Worm (Caenorhabditis elegans) whole organism, L4 larva: ENCODE results near the gene dnc-2.

Experiments
- F49E8.2 ChIP-seq: sonication (generic microtip); optimal IDR thresholded peaks from 2 replicates; lab custom pipeline; 2016; ENCODE audit warnings: missing compliant biosample characterization, mild to moderate bottlenecking, missing genetic modification characterization, borderline replicate concordance
- R02D3.7 ChIP-seq: fragments of 150-350 bp; sonication (generic microtip); optimal IDR thresholded peaks from 3 replicates; lab custom pipeline; 2014; ENCODE audit warnings: missing biosample characterization, missing genetic modification characterization
- T26A8.4 ChIP-seq: fragments of 200-800 bp; sonication (Bioruptor generic); IDR thresholded peaks from 2 replicates; pipeline ENCODE4 v1.3.6; 2022; ENCODE audit warnings: missing genetic modification characterization, missing compliant biosample characterization
- Y105C5A.15 ChIP-seq: fragments of 200-800 bp; sonication (Bioruptor generic); IDR thresholded peaks from 2 replicates; pipeline ENCODE4 v1.3.6; 2022; ENCODE audit warnings: missing genetic modification characterization, missing compliant biosample characterization
- aha-1 ChIP-seq: fragments of 150-350 bp; peaks from one replicate; lab custom pipeline; 2014; ENCODE audit warnings: missing biosample characterization, missing genetic modification characterization
- ama-1 ChIP-seq: fragments of 150-350 bp; optimal IDR thresholded peaks from 2 replicates; lab custom pipeline; 2014; ENCODE audit warnings: inconsistent platforms, mixed read lengths
- arid-1 ChIP-seq: fragments of 200-800 bp; sonication (Bioruptor generic); conservative IDR thresholded peaks from 2 replicates; pipeline ENCODE4 v1.3.6; 2022; ENCODE audit warnings: missing genetic modification reagents, missing genetic modification characterization, missing compliant biosample characterization
- ceh-28 ChIP-seq: fragments of 150-350 bp; optimal IDR thresholded peaks from 2 replicates; lab custom pipeline; 2014; ENCODE audit warnings: missing biosample characterization, missing genetic modification reagents, missing genetic modification characterization
- ceh-82 ChIP-seq: sonication (generic microtip); optimal IDR thresholded peaks from 2 replicates; lab custom pipeline; 2017; ENCODE audit warnings: missing biosample characterization, missing genetic modification characterization
- cey-2 ChIP-seq: sonication (generic microtip); optimal IDR thresholded peaks from 3 replicates; lab custom pipeline; 2017; ENCODE audit warnings: missing genetic modification characterization, mild to moderate bottlenecking, missing compliant biosample characterization, antibody characterized with exemption, borderline replicate concordance; ENCODE audit not compliant: insufficient read depth
- ctbp-1 ChIP-seq: fragments of 200-800 bp; sonication (Bioruptor generic); IDR thresholded peaks from 2 replicates; pipeline ENCODE4 v1.3.6; 2022; ENCODE audit warnings: missing genetic modification reagents, missing genetic modification characterization, missing compliant biosample characterization
- daf-19 ChIP-seq: fragments of 200-800 bp; sonication (Bioruptor generic); conservative IDR thresholded peaks from 2 replicates; pipeline ENCODE4 v1.3.6; 2022; ENCODE audit warnings: missing genetic modification characterization, missing compliant biosample characterization
- dmd-6 ChIP-seq: fragments of 200-800 bp; sonication (Bioruptor generic); IDR thresholded peaks from 2 replicates; pipeline ENCODE4 v1.3.6; 2022; ENCODE audit warnings: missing genetic modification reagents, missing genetic modification characterization, missing compliant biosample characterization
- dpl-1 ChIP-seq: fragments of 150-350 bp; optimal IDR thresholded peaks from 2 replicates; lab custom pipeline; 2014; ENCODE audit warnings: missing biosample characterization, missing genetic modification reagents, missing genetic modification characterization
- dve-1 ChIP-seq: sonication (generic microtip); optimal IDR thresholded peaks from 2 replicates; lab custom pipeline; 2017; ENCODE audit warnings: antibody characterized with exemption, mild to moderate bottlenecking, missing genetic modification characterization, missing compliant biosample characterization; ENCODE audit not compliant: insufficient read depth
- fkh-10 ChIP-seq: fragments of 150-350 bp; optimal IDR thresholded peaks from 2 replicates; lab custom pipeline; 2014; ENCODE audit warnings: missing biosample characterization, missing genetic modification reagents, missing genetic modification characterization
- hif-1 ChIP-seq, 2 experiments: sonication (generic microtip); optimal IDR thresholded peaks; 2 replicates each; lab custom pipeline; 2016 to 2017; ENCODE audit warnings: missing compliant biosample characterization in 2 of 2, missing genetic modification characterization in 2 of 2, missing genetic modification reagents in 2 of 2, missing genotype in 2 of 2, mild to moderate bottlenecking in 1 of 2
- hlh-11 ChIP-seq: fragments of 200-800 bp; sonication (Bioruptor generic); optimal IDR thresholded peaks from 2 replicates; lab custom pipeline; 2018; ENCODE audit warnings: mild to moderate bottlenecking, missing genetic modification characterization, missing compliant biosample characterization
- hmg-1.1 ChIP-seq: fragments of 200-800 bp; sonication (Bioruptor generic); IDR thresholded peaks from 2 replicates; pipeline ENCODE4 v1.3.6; 2022; ENCODE audit warnings: missing genetic modification reagents, missing genetic modification characterization, missing compliant biosample characterization
- lim-7 ChIP-seq: fragments of 200-800 bp; sonication (Bioruptor generic); IDR thresholded peaks from 2 replicates; pipeline ENCODE4 v1.3.6; 2022; ENCODE audit warnings: missing genetic modification characterization, missing compliant biosample characterization
- lin-1 ChIP-seq: fragments of 200-800 bp; sonication (Bioruptor generic); IDR thresholded peaks from 2 replicates; pipeline ENCODE4 v1.3.6; 2022; ENCODE audit warnings: missing genetic modification reagents, missing genetic modification characterization, missing compliant biosample characterization
- lin-13 ChIP-seq: fragments of 150-350 bp; optimal IDR thresholded peaks from 2 replicates; lab custom pipeline; 2014; ENCODE audit warnings: missing biosample characterization, missing genetic modification reagents, missing genetic modification characterization
- lin-29 ChIP-seq: fragments of 200-800 bp; sonication (Bioruptor generic); IDR thresholded peaks from 2 replicates; pipeline ENCODE4 v1.3.6; 2022; ENCODE audit warnings: missing genetic modification reagents, missing genetic modification characterization, missing compliant biosample characterization
- lin-39 ChIP-seq: fragments of 150-350 bp; optimal IDR thresholded peaks from 2 replicates; lab custom pipeline; 2014; ENCODE audit warnings: missing biosample characterization, missing genetic modification reagents, missing genetic modification characterization
- lsy-2 ChIP-seq, 2 experiments: fragments of 150-350 bp in 1 of 2; sonication (generic microtip) in 1 of 2; optimal IDR thresholded peaks; 2 replicates each; lab custom pipeline; 2014 to 2017; ENCODE audit warnings: missing biosample characterization in 2 of 2, missing genetic modification characterization in 2 of 2
- mdl-1 ChIP-seq, 2 experiments: fragments of 150-350 bp in 1 of 2; sonication (generic microtip) in 1 of 2; optimal IDR thresholded peaks; 2 replicates each; lab custom pipeline; 2014 to 2017; ENCODE audit warnings: missing biosample characterization in 2 of 2, missing genetic modification characterization in 2 of 2
- mep-1 ChIP-seq: fragments of 150-350 bp; sonication (generic microtip); optimal IDR thresholded peaks from 3 replicates; lab custom pipeline; 2014; ENCODE audit warnings: missing biosample characterization, missing genetic modification characterization
- mes-2 ChIP-seq: sonication (generic microtip); optimal IDR thresholded peaks from 2 replicates; lab custom pipeline; 2016; ENCODE audit warnings: missing genotype, mild to moderate bottlenecking, missing genetic modification characterization, missing compliant biosample characterization; ENCODE audit not compliant: poor library complexity, severe bottlenecking
- mxl-3 ChIP-seq: fragments of 200-800 bp; sonication (Bioruptor generic); optimal IDR thresholded peaks from 2 replicates; lab custom pipeline; 2018; ENCODE audit warnings: mild to moderate bottlenecking, missing genetic modification characterization, missing compliant biosample characterization
- nhr-10 ChIP-seq: fragments of 150-350 bp; optimal IDR thresholded peaks from 2 replicates; lab custom pipeline; 2014; ENCODE audit warnings: missing biosample characterization, missing genetic modification characterization
- nhr-102 ChIP-seq: sonication (generic microtip); optimal IDR thresholded peaks from 2 replicates; lab custom pipeline; 2016; ENCODE audit warnings: mild to moderate bottlenecking, missing genetic modification characterization, moderate library complexity, missing compliant biosample characterization
- nhr-11 ChIP-seq: fragments of 150-350 bp; optimal IDR thresholded peaks from 2 replicates; lab custom pipeline; 2014; ENCODE audit warnings: missing biosample characterization, missing genetic modification characterization
- nhr-25 ChIP-seq: sonication (generic microtip); optimal IDR thresholded peaks from 2 replicates; lab custom pipeline; 2017; ENCODE audit warnings: missing genetic modification characterization, mild to moderate bottlenecking, missing compliant biosample characterization, antibody characterized with exemption, moderate library complexity, borderline replicate concordance; ENCODE audit not compliant: insufficient read depth
- nhr-6 ChIP-seq: fragments of 150-350 bp; optimal IDR thresholded peaks from 2 replicates; lab custom pipeline; 2014; ENCODE audit warnings: missing biosample characterization, missing genetic modification characterization
- nhr-77 ChIP-seq: fragments of 150-350 bp; optimal IDR thresholded peaks from 2 replicates; lab custom pipeline; 2014; ENCODE audit warnings: missing biosample characterization, missing genetic modification characterization
- pqm-1 ChIP-seq: sonication (generic microtip); optimal IDR thresholded peaks from 2 replicates; lab custom pipeline; 2017; ENCODE audit warnings: missing biosample characterization, missing genetic modification characterization
- rbr-2 ChIP-seq: sonication (generic microtip); optimal IDR thresholded peaks from 2 replicates; lab custom pipeline; 2016; ENCODE audit warnings: missing genotype, missing genetic modification characterization, missing compliant biosample characterization
- saeg-2 ChIP-seq: fragments of 200-800 bp; sonication (Bioruptor generic); IDR thresholded peaks from 2 replicates; pipeline ENCODE4 v1.3.6; 2022; ENCODE audit warnings: missing genetic modification reagents, missing genetic modification characterization, missing compliant biosample characterization
- skn-1 ChIP-seq: fragments of 150-350 bp; optimal IDR thresholded peaks from 2 replicates; lab custom pipeline; 2014; ENCODE audit warnings: missing biosample characterization, missing genetic modification characterization
- snpc-1.2 ChIP-seq: fragments of 200-800 bp; sonication (Bioruptor generic); IDR thresholded peaks from 2 replicates; pipeline ENCODE4 v1.3.6; 2022; ENCODE audit warnings: missing genetic modification reagents, missing genetic modification characterization, missing compliant biosample characterization
- spr-1 ChIP-seq: sonication (generic microtip); optimal IDR thresholded peaks from 2 replicates; lab custom pipeline; 2016; ENCODE audit warnings: mild to moderate bottlenecking, missing genetic modification characterization, missing compliant biosample characterization
- tra-1 ChIP-seq: fragments of 200-800 bp; sonication (Bioruptor generic); IDR thresholded peaks from 2 replicates; pipeline ENCODE4 v1.3.6; 2022; ENCODE audit warnings: missing genetic modification reagents, missing genetic modification characterization, missing compliant biosample characterization
- unc-62 ChIP-seq, 3 experiments: fragments of 150-350 bp in 1 of 3; sonication (generic microtip); optimal IDR thresholded peaks in 2 of 3; peaks in 1 of 3; 1 replicate in 1 of 3; 2 replicates in 2 of 3; lab custom pipeline; 2014 to 2017; ENCODE audit warnings: missing biosample characterization in 3 of 3, missing genetic modification characterization in 3 of 3, missing genetic modification reagents in 3 of 3, missing genotype in 1 of 3
- zfp-3 ChIP-seq: fragments of 200-800 bp; sonication (Bioruptor generic); conservative IDR thresholded peaks from 2 replicates; pipeline ENCODE4 v1.3.6; 2022; ENCODE audit warnings: missing genetic modification reagents, missing genetic modification characterization, missing compliant biosample characterization
- zip-2 ChIP-seq: fragments of 150-350 bp; optimal IDR thresholded peaks from 2 replicates; lab custom pipeline; 2014; ENCODE audit warnings: missing biosample characterization, missing genetic modification characterization
- ztf-7 ChIP-seq: fragments of 150-350 bp; optimal IDR thresholded peaks from 2 replicates; lab custom pipeline; 2014; ENCODE audit warnings: missing biosample characterization, missing genetic modification characterization

The dnc-2 gene

DNA sequence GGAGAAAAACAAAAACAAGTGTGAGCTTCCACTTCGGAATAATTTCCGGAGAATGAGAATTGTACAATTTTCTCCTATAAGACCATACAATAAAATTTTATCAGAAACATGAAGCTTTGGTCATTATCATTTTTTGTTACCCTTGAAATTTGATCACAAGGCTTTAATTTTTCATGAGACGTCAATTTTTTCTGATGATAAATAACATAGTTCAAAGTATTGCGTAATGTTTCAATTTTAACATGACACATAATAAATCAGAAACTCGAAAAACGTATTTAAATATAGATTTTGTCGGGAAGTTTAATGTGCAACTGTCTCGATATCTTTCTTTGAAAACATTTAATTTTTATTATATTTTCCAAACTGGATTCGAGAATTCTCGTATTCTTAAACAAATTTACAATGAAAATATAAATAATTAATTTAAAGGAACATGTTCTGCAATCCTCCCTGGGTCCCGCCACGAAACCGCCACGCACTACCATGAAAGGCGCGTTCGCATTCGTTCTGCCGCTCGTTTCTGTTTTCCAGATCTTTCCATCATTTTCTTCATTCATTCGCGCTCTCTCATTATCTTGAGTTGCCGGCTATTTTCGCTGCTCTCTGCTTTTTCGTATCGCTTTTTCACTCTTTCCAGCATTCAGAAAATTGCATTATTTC is 13.4 kb upstream of the dnc-2 start (continued):
- no peak for TF ChIP-seq fkh-10 (GFP tag; lab: Kevin White, UChicago)
- TF ChIP-seq rbr-2 (tag; lab: Kevin White, UChicago) = no peak
- TF ChIP-seq daf-19 = no peak
- TF ChIP-seq dmd-6 = 0 out of 2 replicates have a peak, but pooled peaks have one; percentile 33
- no peak for TF ChIP-seq F49E8.2
- no peak for TF ChIP-seq ceh-82

ce11 chrIII:5938013-5938412 is 12.5 kb upstream of the dnc-2 start:
- peak; percentile 91 for TF ChIP-seq dve-1
- peak; percentile 35 to 72 for TF ChIP-seq lsy-2 (tag; optimal IDR thresholded peaks at IDR 0.05; lab: Kevin White, UChicago)
- TF ChIP-seq nhr-6 (tag; lab: Kevin White, UChicago) = peak; percentile 34
- TF ChIP-seq zfp-3 (GFP tag; lab: Robert Waterston, UW) = 0 out of 2 replicates have a peak, but pooled peaks have one; percentile 8
- TF ChIP-seq arid-1 (GFP tag; lab: Robert Waterston, UW) = peak; percentile 9; the same call in 1 of the 2 replicates
- TF ChIP-seq spr-1 = peak; percentile 54
- TF ChIP-seq dmd-6 = peak; percentile 46; the same call in 1 of the 2 replicates
- peak in 1 of 2 experiments; percentile 99 for TF ChIP-seq unc-62 (GFP tag; optimal IDR thresholded peaks at IDR 0.05 in 1 of 2; lab: Kevin White, UChicago)
- no peak for TF ChIP-seq unc-62 (tag; optimal IDR thresholded peaks at IDR 0.05; lab: Kevin White, UChicago)
- peak; percentile 86 for TF ChIP-seq ztf-7 (tag; lab: Kevin White, UChicago)
- TF ChIP-seq nhr-10 (tag; lab: Kevin White, UChicago) = no peak
- TF ChIP-seq lin-39 (tag; lab: Kevin White, UChicago) = peak; percentile 64
- TF ChIP-seq zip-2 = peak; percentile 14
- TF ChIP-seq lin-29 (GFP tag; lab: Robert Waterston, UW) = no peak
- TF ChIP-seq hif-1 (tag; optimal IDR thresholded peaks at IDR 0.05; lab: Kevin White, UChicago) = peak in 1 of 2 experiments; percentile 53
- TF ChIP-seq mep-1 (tag; lab: Kevin White, UChicago) = peak; percentile 85
- peak; percentile 56 for TF ChIP-seq ama-1 (lab: Kevin White, UChicago)
- no peak for TF ChIP-seq R02D3.7
- TF ChIP-seq pqm-1 = no peak
- no peak for TF ChIP-seq Y105C5A.15 (GFP tag; lab: Robert Waterston, UW)
- 0 out of 2 replicates have a peak, but pooled peaks have one; percentile 40 for TF ChIP-seq lin-1
- TF ChIP-seq tra-1 (GFP tag; lab: Robert Waterston, UW) = 0 out of 2 replicates have a peak, but pooled peaks have one; percentile 11
- peak; percentile 85 for TF ChIP-seq cey-2 (tag; lab: Kevin White, UChicago)
- 0 out of 2 replicates have a peak, but pooled peaks have one; percentile 54 for TF ChIP-seq saeg-2 (GFP tag; lab: Robert Waterston, UW)
- peak; percentile 7 for TF ChIP-seq nhr-25 (tag; lab: Kevin White, UChicago)
- TF ChIP-seq lin-13 (GFP tag; lab: Kevin White, UChicago) = no peak
- peak; percentile 70 for TF ChIP-seq aha-1 (tag; lab: Kevin White, UChicago)
- TF ChIP-seq nhr-102 (tag; lab: Kevin White, UChicago) = peak; percentile 24
- no peak for TF ChIP-seq snpc-1.2 (GFP tag; lab: Robert Waterston, UW)
- TF ChIP-seq T26A8.4 (GFP tag; lab: Robert Waterston, UW) = peak; percentile 67; the same call in 1 of the 2 replicates
- peak; percentile 64 for TF ChIP-seq nhr-11 (tag; lab: Kevin White, UChicago)
- TF ChIP-seq mxl-3 (GFP tag; lab: Kevin White, UChicago) = peak; percentile 83
- TF ChIP-seq hmg-1.1 (GFP tag; lab: Robert Waterston, UW) = peak; percentile 45; the same call in 1 of the 2 replicates
- peak; percentile 12 for TF ChIP-seq nhr-77
- peak; percentile 13 to 81 for TF ChIP-seq mdl-1 (tag; optimal IDR thresholded peaks at IDR 0.05; lab: Kevin White, UChicago)
- no peak for TF ChIP-seq fkh-10 (GFP tag; lab: Kevin White, UChicago)
- TF ChIP-seq ceh-28 = peak; percentile 0
- TF ChIP-seq mes-2 (tag; lab: Kevin White, UChicago) = peak; percentile 44
- peak; percentile 66 for TF ChIP-seq rbr-2 (tag; lab: Kevin White, UChicago)
- TF ChIP-seq skn-1 (tag; lab: Kevin White, UChicago) = no peak
- peak; percentile 31 for TF ChIP-seq dpl-1 (GFP tag; lab: Kevin White, UChicago)
- peak; percentile 63; the same call in 1 of the 2 replicates for TF ChIP-seq ctbp-1 (GFP tag; lab: Robert Waterston, UW)
- no peak for TF ChIP-seq lim-7 (GFP tag; lab: Robert Waterston, UW)
- peak; percentile 93 for TF ChIP-seq hlh-11 (tag; lab: Kevin White, UChicago)
